Worm (Caenorhabditis elegans) whole organism, L2 larva: Measurements from ENCODE around the gene C16B8.4.

Experiments
- C34F6.9 ChIP-seq: fragments of 150-350 bp; optimal IDR thresholded peaks from 2 replicates; lab custom pipeline; 2014; ENCODE audit warnings: missing biosample characterization, missing genetic modification characterization
- F13H6.1 ChIP-seq: sonication (generic microtip); optimal IDR thresholded peaks from 2 replicates; lab custom pipeline; 2016; ENCODE audit warnings: missing genetic modification characterization, missing compliant biosample characterization
- R02D3.7 ChIP-seq: fragments of 150-350 bp; optimal IDR thresholded peaks from 2 replicates; lab custom pipeline; 2014; ENCODE audit warnings: missing biosample characterization, missing genetic modification characterization
- ZK546.5 ChIP-seq: sonication (generic microtip); optimal IDR thresholded peaks from 2 replicates; lab custom pipeline; 2017; ENCODE audit warnings: missing biosample characterization, missing genetic modification characterization
- alr-1 ChIP-seq: fragments of 150-350 bp; optimal IDR thresholded peaks from 2 replicates; lab custom pipeline; 2014; ENCODE audit warnings: missing biosample characterization, missing genetic modification characterization
- ama-1 ChIP-seq: fragments of 150-350 bp; optimal IDR thresholded peaks from 2 replicates; lab custom pipeline; 2018; ENCODE audit warnings: inconsistent platforms
- blmp-1 ChIP-seq: sonication (generic microtip); optimal IDR thresholded peaks from 2 replicates; lab custom pipeline; 2017; ENCODE audit warnings: missing genetic modification characterization, mild to moderate bottlenecking, missing compliant biosample characterization, antibody characterized with exemption, moderate library complexity; ENCODE audit not compliant: insufficient read depth
- ceh-16 ChIP-seq: fragments of 150-350 bp; optimal IDR thresholded peaks from 2 replicates; lab custom pipeline; 2014; ENCODE audit warnings: missing biosample characterization, missing genetic modification characterization
- crh-2 ChIP-seq: sonication (generic microtip); optimal IDR thresholded peaks from 2 replicates; lab custom pipeline; 2017; ENCODE audit warnings: missing biosample characterization, missing genetic modification characterization
- dmd-4 ChIP-seq: sonication (generic microtip); optimal IDR thresholded peaks from 2 replicates; lab custom pipeline; 2017; ENCODE audit warnings: missing biosample characterization, missing genetic modification characterization
- egl-27 ChIP-seq: sonication (generic microtip); optimal IDR thresholded peaks from 3 replicates; lab custom pipeline; 2017; ENCODE audit warnings: missing biosample characterization, missing genetic modification reagents, missing genetic modification characterization
- elt-1 ChIP-seq: fragments of 150-350 bp; optimal IDR thresholded peaks from 2 replicates; lab custom pipeline; 2014; ENCODE audit warnings: missing biosample characterization, missing genetic modification characterization
- elt-3 ChIP-seq: sonication (generic microtip); optimal IDR thresholded peaks from 2 replicates; lab custom pipeline; 2017; ENCODE audit warnings: missing biosample characterization, missing genetic modification characterization
- fos-1 ChIP-seq: fragments of 150-350 bp; optimal IDR thresholded peaks from 2 replicates; lab custom pipeline; 2014; ENCODE audit warnings: missing biosample characterization, missing genetic modification characterization
- gmeb-1 ChIP-seq: fragments of 150-350 bp; optimal IDR thresholded peaks from 2 replicates; lab custom pipeline; 2014; ENCODE audit warnings: missing biosample characterization, missing genetic modification characterization
- lin-11 ChIP-seq: fragments of 150-350 bp; sonication (generic microtip); optimal IDR thresholded peaks from 2 replicates; lab custom pipeline; 2014; ENCODE audit warnings: missing biosample characterization, missing genetic modification characterization, inconsistent platforms, mixed read lengths
- lin-13 ChIP-seq: fragments of 150-350 bp; optimal IDR thresholded peaks from 2 replicates; lab custom pipeline; 2014; ENCODE audit warnings: missing biosample characterization, missing genetic modification reagents, missing genetic modification characterization
- lin-39 ChIP-seq: fragments of 150-350 bp; optimal IDR thresholded peaks from 2 replicates; lab custom pipeline; 2014; ENCODE audit warnings: missing biosample characterization, missing genetic modification reagents, missing genetic modification characterization
- lsy-2 ChIP-seq, 2 experiments: fragments of 150-350 bp in 1 of 2; sonication (generic microtip) in 1 of 2; optimal IDR thresholded peaks; 2 replicates each; lab custom pipeline; 2014 to 2017; ENCODE audit warnings: missing biosample characterization in 2 of 2, missing genetic modification characterization in 2 of 2
- mab-5 ChIP-seq: fragments of 150-350 bp; optimal IDR thresholded peaks from 2 replicates; lab custom pipeline; 2014; ENCODE audit warnings: missing biosample characterization, missing genetic modification characterization
- mbf-1 ChIP-seq: sonication (generic microtip); optimal IDR thresholded peaks from 2 replicates; lab custom pipeline; 2017; ENCODE audit warnings: missing biosample characterization, missing genetic modification characterization
- mdl-1 ChIP-seq, 2 experiments: fragments of 150-350 bp in 1 of 2; sonication (generic microtip) in 1 of 2; optimal IDR thresholded peaks; 2 replicates each; lab custom pipeline; 2017; ENCODE audit warnings: missing biosample characterization in 2 of 2, missing genetic modification characterization in 2 of 2
- nhr-10 ChIP-seq: sonication (generic microtip); optimal IDR thresholded peaks from 2 replicates; lab custom pipeline; 2017; ENCODE audit warnings: missing biosample characterization, missing genetic modification characterization
- nhr-11 ChIP-seq: fragments of 150-350 bp; optimal IDR thresholded peaks from 2 replicates; lab custom pipeline; 2014; ENCODE audit warnings: missing biosample characterization, missing genetic modification characterization
- nhr-129 ChIP-seq: fragments of 150-350 bp; optimal IDR thresholded peaks from 2 replicates; lab custom pipeline; 2014; ENCODE audit warnings: missing biosample characterization, missing genetic modification characterization
- nhr-23 ChIP-seq: fragments of 150-350 bp; optimal IDR thresholded peaks from 2 replicates; lab custom pipeline; 2014; ENCODE audit warnings: missing biosample characterization, missing genetic modification reagents, missing genetic modification characterization
- nhr-25 ChIP-seq: fragments of 150-350 bp; sonication (generic microtip); optimal IDR thresholded peaks from 3 replicates; lab custom pipeline; 2014; ENCODE audit warnings: missing biosample characterization, missing genetic modification characterization
- nhr-6 ChIP-seq: fragments of 150-350 bp; optimal IDR thresholded peaks from 2 replicates; lab custom pipeline; 2014; ENCODE audit warnings: missing biosample characterization, missing genetic modification characterization
- nhr-77 ChIP-seq: fragments of 150-350 bp; optimal IDR thresholded peaks from 2 replicates; lab custom pipeline; 2014; ENCODE audit warnings: missing biosample characterization, missing genetic modification characterization
- peb-1 ChIP-seq: fragments of 150-350 bp; optimal IDR thresholded peaks from 2 replicates; lab custom pipeline; 2014; ENCODE audit warnings: missing biosample characterization, missing genetic modification characterization
- sem-4 ChIP-seq: fragments of 150-350 bp; optimal IDR thresholded peaks from 2 replicates; lab custom pipeline; 2014; ENCODE audit warnings: missing biosample characterization, missing genetic modification reagents, missing genetic modification characterization
- skn-1 ChIP-seq: sonication (generic microtip); optimal IDR thresholded peaks from 2 replicates; lab custom pipeline; 2017; ENCODE audit warnings: missing biosample characterization, missing genetic modification characterization
- sma-3 ChIP-seq: sonication (generic microtip); optimal IDR thresholded peaks from 2 replicates; lab custom pipeline; 2016; ENCODE audit warnings: missing genetic modification reagents, missing genetic modification characterization, missing compliant biosample characterization
- sma-9 ChIP-seq, 2 experiments: fragments of 150-350 bp in 1 of 2; sonication (generic microtip) in 1 of 2; optimal IDR thresholded peaks; 2 replicates each; lab custom pipeline; 2014 to 2016; ENCODE audit warnings: missing genetic modification characterization in 2 of 2, mild to moderate bottlenecking in 1 of 2, missing biosample characterization in 1 of 2, missing compliant biosample characterization in 1 of 2, missing genetic modification reagents in 1 of 2, moderate library complexity in 1 of 2
- snpc-4 ChIP-seq: fragments of 150-350 bp; optimal IDR thresholded peaks from 2 replicates; lab custom pipeline; 2014; ENCODE audit warnings: missing biosample characterization, missing genetic modification characterization
- unc-39 ChIP-seq: fragments of 150-350 bp; optimal IDR thresholded peaks from 2 replicates; lab custom pipeline; 2014; ENCODE audit warnings: missing biosample characterization, missing genetic modification characterization
- unc-55 ChIP-seq: fragments of 150-350 bp; sonication (generic microtip); optimal IDR thresholded peaks from 3 replicates; lab custom pipeline; 2014; ENCODE audit warnings: missing biosample characterization, missing genetic modification reagents, missing genetic modification characterization
- unc-62 ChIP-seq: fragments of 150-350 bp; optimal IDR thresholded peaks from 2 replicates; lab custom pipeline; 2014; ENCODE audit warnings: missing biosample characterization, missing genetic modification reagents, missing genetic modification characterization
- zag-1 ChIP-seq: fragments of 150-350 bp; optimal IDR thresholded peaks from 2 replicates; lab custom pipeline; 2014; ENCODE audit warnings: missing biosample characterization, missing genetic modification characterization
- ztf-1 ChIP-seq: fragments of 200-800 bp; sonication (Bioruptor generic); conservative IDR thresholded peaks from 2 replicates; pipeline ENCODE4 v1.3.6; 2022; ENCODE audit warnings: missing genetic modification characterization, missing compliant biosample characterization
- ztf-11 ChIP-seq: sonication (generic microtip); optimal IDR thresholded peaks from 2 replicates; lab custom pipeline; 2017; ENCODE audit warnings: missing biosample characterization, missing genetic modification characterization
- ztf-4 ChIP-seq: fragments of 150-350 bp; optimal IDR thresholded peaks from 2 replicates; lab custom pipeline; 2014; ENCODE audit warnings: missing biosample characterization, missing genetic modification characterization

The C16B8.4 gene

DNA sequence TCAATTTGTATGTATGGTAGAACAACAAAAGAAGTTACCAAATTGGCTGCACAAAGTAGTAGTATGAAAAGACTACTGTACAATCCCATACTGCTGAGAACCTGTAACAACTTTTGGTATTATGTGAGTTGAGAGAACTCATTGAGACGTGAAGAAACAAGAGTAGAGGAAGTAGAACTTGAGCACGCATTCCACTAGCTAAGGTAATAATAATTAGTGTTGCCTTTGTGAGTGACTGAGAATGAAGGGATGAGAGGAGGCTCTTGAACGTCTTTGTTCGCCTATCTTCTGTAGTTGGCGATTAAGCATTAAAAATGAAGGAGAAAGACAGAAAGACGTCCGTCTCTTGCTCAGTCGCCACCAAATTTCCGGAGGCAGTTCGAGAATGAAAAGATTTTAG lies at the start of gene C16B8.4:
TSS of gene C16B8.4 (minus strand) at position 101 of the 400 bp plus-strand sequence.
- TF ChIP-seq lsy-2 (tag; optimal IDR thresholded peaks at IDR 0.05; lab: Kevin White, UChicago), result no peak
- no peak for TF ChIP-seq ama-1 (lab: Kevin White, UChicago)
- no peak for TF ChIP-seq elt-3 (tag; lab: Kevin White, UChicago)
- no peak for TF ChIP-seq lin-13 (GFP tag; lab: Kevin White, UChicago)
- TF ChIP-seq F13H6.1 (tag; lab: Kevin White, UChicago), result no peak
- TF ChIP-seq egl-27 (tag; lab: Kevin White, UChicago), result no peak
- TF ChIP-seq unc-62 (GFP tag; lab: Kevin White, UChicago), result no peak
- TF ChIP-seq lin-11 (tag; lab: Kevin White, UChicago), result no peak
- no peak for TF ChIP-seq mab-5 (tag; lab: Kevin White, UChicago)
- TF ChIP-seq zag-1 (tag; lab: Kevin White, UChicago), result no peak
- TF ChIP-seq nhr-6, result no peak
- no peak for TF ChIP-seq blmp-1 (tag; lab: Kevin White, UChicago)

ce11 chrX:4021967-4022366 lies 48.5 kb upstream of the C16B8.4 start, which contains the start of gene acr-10:
acr-10 (plus strand) TSS chrX:4022267.
- no peak for TF ChIP-seq peb-1
- TF ChIP-seq nhr-129 (tag; lab: Kevin White, UChicago), result peak; percentile 17
- TF ChIP-seq ama-1 (lab: Kevin White, UChicago), result no peak

DNA sequence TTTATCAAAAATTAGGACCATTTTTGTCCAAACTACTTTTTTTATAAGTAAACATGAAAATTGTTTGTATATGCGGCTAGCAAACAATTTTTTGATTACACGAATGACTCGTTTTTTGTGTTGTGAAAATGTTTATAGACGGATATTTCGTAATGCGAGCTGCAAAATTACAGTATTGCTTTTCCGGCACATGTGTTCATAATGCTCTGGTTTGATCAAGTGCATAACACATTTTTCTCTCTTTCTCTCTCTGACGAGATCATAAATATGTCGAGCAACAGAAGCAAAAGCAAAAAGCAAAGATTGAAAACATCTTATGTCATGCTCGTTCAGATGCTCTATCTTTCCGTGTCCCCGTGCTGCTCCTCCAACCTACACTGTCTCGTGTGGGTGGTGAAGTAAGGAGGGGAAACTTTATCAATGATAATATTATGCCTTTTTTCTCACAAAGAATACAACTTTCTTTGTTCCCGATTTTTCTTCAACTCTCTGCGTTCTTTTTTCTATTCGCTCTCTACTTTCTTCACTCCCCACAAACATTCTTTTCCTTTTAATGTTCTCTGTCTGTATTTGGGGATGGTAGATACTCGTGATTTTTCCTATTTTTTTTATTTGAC lies 45.2 kb upstream of the C16B8.4 start:
- TF ChIP-seq unc-39 (tag; lab: Kevin White, UChicago) (no peak), ztf-4 (tag; lab: Kevin White, UChicago) (no peak), ztf-11 (tag; lab: Kevin White, UChicago) (no peak), lin-39 (no peak), unc-55 (no peak), sma-9 (GFP tag; optimal IDR thresholded peaks at IDR 0.05; lab: Kevin White, UChicago) (peak; percentile 45), sma-9 (tag; optimal IDR thresholded peaks at IDR 0.05; lab: Kevin White, UChicago) (no peak), dmd-4 (tag; lab: Kevin White, UChicago) (no peak), nhr-77 (no peak), snpc-4 (tag; lab: Kevin White, UChicago) (no peak), zag-1 (tag; lab: Kevin White, UChicago) (no peak), F13H6.1 (tag; lab: Kevin White, UChicago) (peak; percentile 51), lin-13 (GFP tag; lab: Kevin White, UChicago) (no peak), lin-11 (tag; lab: Kevin White, UChicago) (no peak), ZK546.5 (tag; lab: Kevin White, UChicago) (no peak), unc-62 (GFP tag; lab: Kevin White, UChicago) (no peak), R02D3.7 (tag; lab: Kevin White, UChicago) (no peak), mab-5 (tag; lab: Kevin White, UChicago) (no peak), ztf-1 (GFP tag; lab: Robert Waterston, UW) (no peak), ceh-16 (tag; lab: Kevin White, UChicago) (no peak), sma-3 (GFP tag; lab: Kevin White, UChicago) (peak; percentile 12), fos-1 (tag; lab: Kevin White, UChicago) (peak; percentile 53), nhr-23 (tag; lab: Kevin White, UChicago) (no peak), nhr-25 (peak; percentile 19), alr-1 (tag; lab: Kevin White, UChicago) (no peak), elt-3 (tag; lab: Kevin White, UChicago) (no peak), elt-1 (no peak), nhr-10 (tag; lab: Kevin White, UChicago) (no peak), mdl-1 (tag; optimal IDR thresholded peaks at IDR 0.05; lab: Kevin White, UChicago) (peak in 1 of 2 experiments; percentile 1), crh-2 (tag; lab: Kevin White, UChicago) (peak; percentile 43), nhr-6 (no peak), mbf-1 (tag; lab: Kevin White, UChicago) (no peak), skn-1 (tag; lab: Kevin White, UChicago) (peak; percentile 5), lsy-2 (tag; optimal IDR thresholded peaks at IDR 0.05; lab: Kevin White, UChicago) (peak in 1 of 2 experiments; percentile 21), nhr-129 (tag; lab: Kevin White, UChicago) (peak; percentile 41), nhr-11 (tag; lab: Kevin White, UChicago) (no peak), ama-1 (lab: Kevin White, UChicago) (no peak), gmeb-1 (tag; lab: Kevin White, UChicago) (no peak), C34F6.9 (tag; lab: Kevin White, UChicago) (no peak), sem-4 (tag; lab: Kevin White, UChicago) (no peak), blmp-1 (tag; lab: Kevin White, UChicago) (no peak)
